Fruit fly (Drosophila melanogaster) whole organism, prepupa: Measurements from ENCODE around the gene CG44774.
A peak's percentile ranks its signal among the peaks of the same experiment; 100 is the strongest.

ENCODE experiments used
- CG11294 ChIP-seq: fragments of 200-800 bp; sonication (Bioruptor generic); IDR thresholded peaks from 2 replicates; pipeline ENCODE4 v1.3.6; 2022; ENCODE audit warnings: missing biosample characterization, missing genetic modification characterization
- CG11762 ChIP-seq: fragments of 200-800 bp; sonication (Bioruptor generic); optimal IDR thresholded peaks from 3 replicates; lab custom pipeline; 2016; ENCODE audit warnings: missing biosample characterization, missing genetic modification characterization; ENCODE audit not compliant: insufficient read depth
- CG11902 ChIP-seq: fragments of 200-800 bp; sonication (Bioruptor generic); optimal IDR thresholded peaks from 3 replicates; lab custom pipeline; 2016; ENCODE audit warnings: missing biosample characterization, missing genetic modification characterization
- CG1621 ChIP-seq: fragments of 200-800 bp; sonication (Bioruptor generic); optimal IDR thresholded peaks from 3 replicates; lab custom pipeline; 2018; ENCODE audit warnings: missing biosample characterization, mild to moderate bottlenecking, missing genetic modification characterization
- CG16779 ChIP-seq: fragments of 200-800 bp; sonication (Bioruptor generic); optimal IDR thresholded peaks from 3 replicates; lab custom pipeline; 2017; ENCODE audit warnings: missing biosample characterization, mild to moderate bottlenecking, missing genetic modification characterization
- CG3032 ChIP-seq: fragments of 200-800 bp; optimal IDR thresholded peaks from 2 replicates; lab custom pipeline; 2019; ENCODE audit warnings: missing biosample characterization, mild to moderate bottlenecking, missing genetic modification characterization, moderate library complexity
- CG31627 ChIP-seq: fragments of 200-800 bp; sonication (Bioruptor generic); optimal IDR thresholded peaks from 3 replicates; lab custom pipeline; 2016; ENCODE audit warnings: missing biosample characterization, missing genetic modification characterization
- CG32006 ChIP-seq: fragments of 200-800 bp; sonication (Bioruptor generic); optimal IDR thresholded peaks from 3 replicates; lab custom pipeline; 2017; ENCODE audit warnings: missing biosample characterization, mild to moderate bottlenecking, missing genetic modification characterization
- CG34406 ChIP-seq: fragments of 200-800 bp; sonication (Bioruptor generic); optimal IDR thresholded peaks from 3 replicates; lab custom pipeline; 2016; ENCODE audit warnings: missing biosample characterization, missing genetic modification characterization
- CG4318 ChIP-seq: fragments of 200-800 bp; sonication (Bioruptor generic); optimal IDR thresholded peaks from 3 replicates; lab custom pipeline; 2017; ENCODE audit warnings: missing biosample characterization, mild to moderate bottlenecking, missing genetic modification characterization
- CG6163 ChIP-seq: fragments of 200-800 bp; sonication (Bioruptor generic); IDR thresholded peaks from 3 replicates; pipeline ENCODE4 v1.3.6; 2022; ENCODE audit warnings: missing biosample characterization, missing genetic modification characterization
- CG6854 ChIP-seq: fragments of 200-800 bp; sonication (Bioruptor generic); optimal IDR thresholded peaks from 2 replicates; lab custom pipeline; 2017; ENCODE audit warnings: missing biosample characterization, mild to moderate bottlenecking, missing genetic modification characterization
- CG7368 ChIP-seq: fragments of 200-800 bp; sonication (Bioruptor generic); optimal IDR thresholded peaks from 3 replicates; lab custom pipeline; 2016; ENCODE audit warnings: missing biosample characterization, missing genetic modification characterization
- CG8119 ChIP-seq: fragments of 200-800 bp; sonication (Bioruptor generic); IDR thresholded peaks from 3 replicates; pipeline ENCODE4 v1.3.6; 2022; ENCODE audit warnings: missing biosample characterization, missing genetic modification characterization
- CG8319 ChIP-seq: fragments of 200-800 bp; sonication (Bioruptor generic); optimal IDR thresholded peaks from 3 replicates; lab custom pipeline; 2016; ENCODE audit warnings: missing biosample characterization, missing genetic modification characterization
- CG8632 ChIP-seq: fragments of 200-800 bp; sonication (Bioruptor generic); optimal IDR thresholded peaks from 3 replicates; lab custom pipeline; 2016; ENCODE audit warnings: missing biosample characterization, missing genetic modification characterization
- CG9139 ChIP-seq: fragments of 200-800 bp; sonication (Bioruptor generic); optimal IDR thresholded peaks from 3 replicates; lab custom pipeline; 2017; ENCODE audit warnings: missing biosample characterization, mild to moderate bottlenecking, missing genetic modification characterization
- Eip75B ChIP-seq: fragments of 200-800 bp; sonication (Bioruptor generic); optimal IDR thresholded peaks from 3 replicates; lab custom pipeline; 2016; ENCODE audit warnings: missing biosample characterization, missing genetic modification characterization
- Eip78C ChIP-seq: fragments of 200-800 bp; sonication (Bioruptor generic); peaks from one replicate; lab custom pipeline; 2016; ENCODE audit warnings: missing biosample characterization, missing genetic modification characterization
- Eip93F ChIP-seq: fragments of 200-800 bp; sonication (Bioruptor generic); optimal IDR thresholded peaks from 2 replicates; lab custom pipeline; 2016; ENCODE audit warnings: missing biosample characterization, mild to moderate bottlenecking, missing genetic modification characterization
- Ets21C ChIP-seq: fragments of 200-800 bp; sonication (Bioruptor generic); optimal IDR thresholded peaks from 3 replicates; lab custom pipeline; 2016; ENCODE audit warnings: missing biosample characterization, missing genetic modification characterization
- Ets96B ChIP-seq: fragments of 200-800 bp; optimal IDR thresholded peaks from 2 replicates; lab custom pipeline; 2019; ENCODE audit warnings: missing biosample characterization, mild to moderate bottlenecking, missing genetic modification characterization, moderate library complexity
- Hr38 ChIP-seq: sonication (Bioruptor generic); optimal IDR thresholded peaks from 2 replicates; lab custom pipeline; 2016; ENCODE audit warnings: missing biosample characterization, missing genetic modification characterization
- Hr39 ChIP-seq: fragments of 200-800 bp; sonication (Bioruptor generic); optimal IDR thresholded peaks from 2 replicates; lab custom pipeline; 2016; ENCODE audit warnings: missing biosample characterization, missing genetic modification characterization
- Met ChIP-seq: fragments of 200-800 bp; sonication (Bioruptor generic); optimal IDR thresholded peaks from 3 replicates; lab custom pipeline; 2016; ENCODE audit warnings: missing biosample characterization, missing genetic modification characterization
- OdsH ChIP-seq: fragments of 200-800 bp; sonication (Bioruptor generic); optimal IDR thresholded peaks from 3 replicates; lab custom pipeline; 2016; ENCODE audit warnings: missing biosample characterization, missing genetic modification characterization
- Smox ChIP-seq: fragments of 200-800 bp; sonication (Bioruptor generic); optimal IDR thresholded peaks from 3 replicates; lab custom pipeline; 2016; ENCODE audit warnings: missing biosample characterization, missing genetic modification characterization
- Sox14 ChIP-seq: fragments of 200-800 bp; sonication (Bioruptor generic); optimal IDR thresholded peaks from 3 replicates; lab custom pipeline; 2016; ENCODE audit warnings: missing biosample characterization, missing genetic modification characterization
- Sox15 ChIP-seq: fragments of 200-800 bp; sonication (Bioruptor generic); optimal IDR thresholded peaks from 3 replicates; lab custom pipeline; 2016; ENCODE audit warnings: missing biosample characterization, missing genetic modification characterization
- achi ChIP-seq: fragments of 200-800 bp; sonication (Bioruptor generic); optimal IDR thresholded peaks from 3 replicates; lab custom pipeline; 2016; ENCODE audit warnings: missing biosample characterization, missing genetic modification characterization
- acj6 ChIP-seq: fragments of 200-800 bp; sonication (Bioruptor generic); optimal IDR thresholded peaks from 3 replicates; lab custom pipeline; 2016; ENCODE audit warnings: missing biosample characterization, missing genetic modification characterization
- dac ChIP-seq: fragments of 200-800 bp; sonication (Bioruptor generic); optimal IDR thresholded peaks from 2 replicates; lab custom pipeline; 2017; ENCODE audit warnings: missing biosample characterization, mild to moderate bottlenecking, missing genetic modification characterization
- dsx ChIP-seq: fragments of 200-800 bp; optimal IDR thresholded peaks from 3 replicates; lab custom pipeline; 2019; ENCODE audit warnings: missing biosample characterization, mild to moderate bottlenecking, missing genetic modification characterization, moderate library complexity; ENCODE audit not compliant: poor library complexity, severe bottlenecking
- esn ChIP-seq: fragments of 200-800 bp; sonication (Bioruptor generic); optimal IDR thresholded peaks from 2 replicates; lab custom pipeline; 2016; ENCODE audit warnings: missing biosample characterization, mild to moderate bottlenecking, missing genetic modification characterization, moderate library complexity
- fd85E ChIP-seq: fragments of 200-800 bp; sonication (Bioruptor generic); optimal IDR thresholded peaks from 3 replicates; lab custom pipeline; 2016; ENCODE audit warnings: missing biosample characterization, missing genetic modification characterization
- fkh ChIP-seq: fragments of 200-800 bp; sonication (Bioruptor generic); optimal IDR thresholded peaks from 3 replicates; lab custom pipeline; 2017; ENCODE audit warnings: missing biosample characterization, mild to moderate bottlenecking, missing genetic modification characterization, moderate library complexity
- lz ChIP-seq: fragments of 200-800 bp; sonication (Bioruptor generic); optimal IDR thresholded peaks from 3 replicates; lab custom pipeline; 2016; ENCODE audit warnings: missing biosample characterization, missing genetic modification characterization
- net ChIP-seq: fragments of 200-800 bp; sonication (Bioruptor generic); optimal IDR thresholded peaks from 3 replicates; lab custom pipeline; 2016; ENCODE audit warnings: missing biosample characterization, missing genetic modification characterization
- salr ChIP-seq, 2 experiments: fragments of 200-800 bp; sonication (Bioruptor generic); optimal IDR thresholded peaks; 3 replicates each; lab custom pipeline; 2016 to 2018; ENCODE audit warnings: missing biosample characterization in 2 of 2, missing genetic modification characterization in 2 of 2, mild to moderate bottlenecking in 1 of 2
- ss ChIP-seq, 2 experiments: fragments of 200-800 bp; sonication (Bioruptor generic); optimal IDR thresholded peaks; 2 replicates in 1 of 2; 3 replicates in 1 of 2; lab custom pipeline; 2017 to 2018; ENCODE audit warnings: mild to moderate bottlenecking in 2 of 2, missing biosample characterization in 2 of 2, missing genetic modification characterization in 2 of 2, moderate library complexity in 1 of 2
- svp ChIP-seq: fragments of 200-800 bp; sonication (Bioruptor generic); peaks from one replicate; lab custom pipeline; 2016; ENCODE audit warnings: missing biosample characterization, missing genetic modification characterization
- topi ChIP-seq: fragments of 200-800 bp; sonication (Bioruptor generic); optimal IDR thresholded peaks from 3 replicates; lab custom pipeline; 2016; ENCODE audit warnings: missing biosample characterization, missing genetic modification characterization
- vri ChIP-seq: fragments of 200-800 bp; sonication (Bioruptor generic); optimal IDR thresholded peaks from 3 replicates; lab custom pipeline; 2016; ENCODE audit warnings: missing biosample characterization, mild to moderate bottlenecking, missing genetic modification characterization

CG44774 gene

dm6 chrX:4935979-4936843, 1.7 kb downstream of the CG44774 start (continued):
- TF ChIP-seq Hr38 (GFP tag; lab: Kevin White, UChicago) (no peak), CG9139 (GFP tag; lab: Kevin White, UChicago) (no peak), dac (GFP tag; lab: Kevin White, UChicago) (peak; percentile 1), CG11762 (GFP tag; lab: Kevin White, UChicago) (peak; percentile 38), CG3032 (tag; lab: Kevin White, UChicago) (peak; percentile 35), ss (GFP tag; optimal IDR thresholded peaks at IDR 0.05; lab: Kevin White, UChicago) (peak in 1 of 2 experiments; percentile 46), OdsH (GFP tag; lab: Kevin White, UChicago) (peak; percentile 48), Sox14 (GFP tag; lab: Kevin White, UChicago) (peak; percentile 53), CG8319 (no peak), fkh (GFP tag; lab: Kevin White, UChicago) (peak; percentile 58), CG6163 (GFP tag; lab: Robert Waterston, UW) (no peak), Ets96B (peak; percentile 52), Met (GFP tag; lab: Kevin White, UChicago) (peak; percentile 61), CG11902 (GFP tag; lab: Kevin White, UChicago) (no peak), Hr39 (GFP tag; lab: Kevin White, UChicago) (peak; percentile 30), CG7368 (GFP tag; lab: Kevin White, UChicago) (no peak), esn (GFP tag; lab: Kevin White, UChicago) (peak; percentile 65), acj6 (GFP tag; lab: Kevin White, UChicago) (peak; percentile 18), CG8632 (peak; percentile 8), CG31627 (GFP tag; lab: Kevin White, UChicago) (peak; percentile 46), CG32006 (GFP tag; lab: Kevin White, UChicago) (peak; percentile 23), CG6854 (peak; percentile 5)

dm6 chrX:4931048-4931447, 6.9 kb downstream of the CG44774 start:
- TF ChIP-seq fd85E (no peak), vri (GFP tag; lab: Kevin White, UChicago) (no peak), CG4318 (GFP tag; lab: Kevin White, UChicago) (no peak), Eip93F (GFP tag; lab: Kevin White, UChicago) (peak; percentile 14), CG31627 (GFP tag; lab: Kevin White, UChicago) (no peak), CG6163 (GFP tag; lab: Robert Waterston, UW) (no peak), Ets21C (GFP tag; lab: Kevin White, UChicago) (no peak), Hr38 (GFP tag; lab: Kevin White, UChicago) (no peak), CG1621 (no peak), Eip78C (peak; percentile 61), net (GFP tag; lab: Kevin White, UChicago) (no peak)

- TF ChIP-seq dsx (GFP tag; lab: Kevin White, UChicago) = peak; percentile 70
- peak; percentile 60 for TF ChIP-seq achi (GFP tag; lab: Kevin White, UChicago)
- TF ChIP-seq salr (GFP tag; optimal IDR thresholded peaks at IDR 0.05; lab: Kevin White, UChicago) = no peak
- no peak for TF ChIP-seq CG9139 (GFP tag; lab: Kevin White, UChicago)
- TF ChIP-seq CG11294 (GFP tag; lab: Robert Waterston, UW) = no peak
- TF ChIP-seq CG8119 (GFP tag; lab: Robert Waterston, UW) = no peak
- peak; percentile 24 for TF ChIP-seq Eip75B
- TF ChIP-seq Sox15 (GFP tag; lab: Kevin White, UChicago) = no peak
- peak; percentile 52 for TF ChIP-seq Sox14 (GFP tag; lab: Kevin White, UChicago)
- peak; percentile 50 for TF ChIP-seq Smox (GFP tag; lab: Kevin White, UChicago)
- TF ChIP-seq CG8632 = peak; percentile 6
- TF ChIP-seq Ets96B = no peak
- TF ChIP-seq CG34406 (GFP tag; lab: Kevin White, UChicago) = peak; percentile 15
- no peak for TF ChIP-seq CG16779
- TF ChIP-seq svp = peak; percentile 77
- peak; percentile 56 for TF ChIP-seq lz
- TF ChIP-seq OdsH (GFP tag; lab: Kevin White, UChicago) = no peak
- peak; percentile 76 for TF ChIP-seq vri (GFP tag; lab: Kevin White, UChicago)
- peak; percentile 57 for TF ChIP-seq topi
- TF ChIP-seq Met (GFP tag; lab: Kevin White, UChicago) = peak; percentile 64
- TF ChIP-seq CG3032 (tag; lab: Kevin White, UChicago) = no peak
- no peak for TF ChIP-seq CG6163 (GFP tag; lab: Robert Waterston, UW)
Measured at dm6 chrX:4930100-4931010, 7.5 kb downstream of the CG44774 start.
